Worm (Caenorhabditis elegans): ENCODE data around the gene glb-27.

DNA sequence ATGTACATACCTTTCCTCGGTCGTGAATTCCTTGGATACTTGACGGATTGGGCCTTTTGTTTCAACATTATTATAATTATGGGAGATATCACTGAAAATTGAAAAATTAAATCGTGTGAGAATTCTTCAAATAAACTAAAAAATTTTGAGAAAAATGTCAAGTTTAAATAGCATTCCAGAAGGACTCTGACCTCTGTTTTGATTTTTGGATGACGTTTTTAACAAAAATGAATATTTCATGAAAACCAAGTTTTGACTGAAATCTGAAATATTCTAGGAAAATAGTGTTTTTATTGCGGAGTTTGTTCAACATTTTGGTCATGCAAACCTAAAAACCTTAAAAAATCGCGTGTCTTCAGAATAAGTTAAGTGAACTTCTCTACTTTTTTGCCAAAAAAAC lies at the start of gene glb-27:
- TF ChIP-seq ztf-22 (GFP tag; optimal IDR thresholded peaks at IDR 0.05) (no peak), lin-40 (tag; optimal IDR thresholded peaks at IDR 0.05) (no peak), ceh-40 (GFP tag; IDR thresholded peaks at IDR 0.05) (no peak), dpl-1 (GFP tag; optimal IDR thresholded peaks at IDR 0.05) (no peak), Y53F4B.3 (GFP tag; IDR thresholded peaks at IDR 0.05) (no peak), mcd-1 (GFP tag; IDR thresholded peaks at IDR 0.05) (no peak), lsl-1 (GFP tag; optimal IDR thresholded peaks at IDR 0.05) (no peak), attf-3 (GFP tag; conservative IDR thresholded peaks at IDR 0.05) (no peak), lin-35 (GFP tag; optimal IDR thresholded peaks at IDR 0.05) (no peak)
